Fruit fly (Drosophila melanogaster) whole organism, embryonic: Measurements from ENCODE around the gene CG14668.

Source experiments
- ATbp ChIP-seq: fragments of 200-800 bp; sonication (Bioruptor generic); optimal IDR thresholded peaks from 2 replicates; lab custom pipeline; 2017; ENCODE audit warnings: missing biosample characterization, mild to moderate bottlenecking, missing genetic modification characterization, missing genetic modification reagents
- Blimp-1 ChIP-seq: fragments of 200-800 bp; sonication (Bioruptor generic); optimal IDR thresholded peaks from 3 replicates; lab custom pipeline; 2018; ENCODE audit warnings: missing biosample characterization, missing genetic modification characterization, mild to moderate bottlenecking, moderate library complexity, missing genetic modification reagents
- CG11560 ChIP-seq: fragments of 200-800 bp; sonication (Bioruptor generic); IDR thresholded peaks from 3 replicates; pipeline ENCODE4 v1.3.6; 2022; ENCODE audit warnings: missing biosample characterization, missing genetic modification characterization
- CG11696 ChIP-seq: fragments of 200-800 bp; sonication (Bioruptor generic); IDR thresholded peaks from 2 replicates; pipeline ENCODE4 v1.3.6; 2022; ENCODE audit warnings: missing biosample characterization, missing genetic modification characterization
- CG12104 ChIP-seq: fragments of 200-800 bp; sonication (Bioruptor generic); optimal IDR thresholded peaks from 3 replicates; lab custom pipeline; 2016; ENCODE audit warnings: missing biosample characterization, missing genetic modification characterization
- CG12236 ChIP-seq: fragments of 200-800 bp; sonication (Bioruptor generic); optimal IDR thresholded peaks from 2 replicates; lab custom pipeline; 2016; ENCODE audit warnings: missing biosample characterization, missing genetic modification characterization
- CG12299 ChIP-seq: fragments of 200-800 bp; sonication (Bioruptor generic); optimal IDR thresholded peaks from 2 replicates; lab custom pipeline; 2018; ENCODE audit warnings: missing biosample characterization, mild to moderate bottlenecking, missing genetic modification characterization
- CG13775 ChIP-seq: fragments of 200-800 bp; sonication (Bioruptor generic); optimal IDR thresholded peaks from 3 replicates; lab custom pipeline; 2017; ENCODE audit warnings: missing biosample characterization, mild to moderate bottlenecking, missing genetic modification characterization
- CG14014 ChIP-seq: fragments of 200-800 bp; sonication (Bioruptor generic); IDR thresholded peaks from 2 replicates; pipeline ENCODE4 v1.3.6; 2022; ENCODE audit warnings: missing biosample characterization, missing genetic modification characterization
- CG14050 ChIP-seq: fragments of 200-800 bp; sonication (Bioruptor generic); IDR thresholded peaks from 3 replicates; pipeline ENCODE4 v1.3.6; 2022; ENCODE audit warnings: missing biosample characterization, missing genetic modification characterization
- CG14667 ChIP-seq: fragments of 200-800 bp; sonication (Bioruptor generic); IDR thresholded peaks from 2 replicates; pipeline ENCODE4 v1.3.6; 2022; ENCODE audit warnings: missing biosample characterization, missing genetic modification characterization
- CG1529 ChIP-seq: fragments of 200-800 bp; sonication (Bioruptor generic); optimal IDR thresholded peaks from 3 replicates; lab custom pipeline; 2018; ENCODE audit warnings: missing biosample characterization, missing genetic modification characterization
- CG17385 ChIP-seq: fragments of 200-800 bp; sonication (Bioruptor generic); optimal IDR thresholded peaks from 3 replicates; lab custom pipeline; 2018; ENCODE audit warnings: missing biosample characterization, mild to moderate bottlenecking, missing genetic modification characterization
- CG2116 ChIP-seq: fragments of 200-800 bp; sonication (Bioruptor generic); optimal IDR thresholded peaks from 3 replicates; lab custom pipeline; 2018; ENCODE audit warnings: missing biosample characterization, mild to moderate bottlenecking, missing genetic modification characterization
- CG31224 ChIP-seq: fragments of 200-800 bp; sonication (Bioruptor generic); IDR thresholded peaks from 2 replicates; pipeline ENCODE4 v1.3.6; 2022; ENCODE audit warnings: missing biosample characterization, missing genetic modification characterization
- CG31388 ChIP-seq: fragments of 200-800 bp; sonication (Bioruptor generic); optimal IDR thresholded peaks from 2 replicates; lab custom pipeline; 2016; ENCODE audit warnings: missing biosample characterization, missing genetic modification characterization
- CG3281 ChIP-seq: fragments of 200-800 bp; sonication (Bioruptor generic); optimal IDR thresholded peaks from 3 replicates; lab custom pipeline; 2017; ENCODE audit warnings: missing biosample characterization, mild to moderate bottlenecking, missing genetic modification characterization
- CG42726 ChIP-seq: fragments of 200-800 bp; sonication (Bioruptor generic); IDR thresholded peaks from 2 replicates; pipeline ENCODE4 v1.3.6; 2022; ENCODE audit warnings: missing biosample characterization, missing genetic modification characterization; ENCODE audit not compliant: partially characterized antibody
- CG4360 ChIP-seq: fragments of 200-800 bp; sonication (Bioruptor generic); IDR thresholded peaks from 2 replicates; pipeline ENCODE4 v1.3.6; 2022; ENCODE audit warnings: missing biosample characterization, missing genetic modification characterization
- CG5180 ChIP-seq: fragments of 200-800 bp; sonication (Bioruptor generic); optimal IDR thresholded peaks from 3 replicates; lab custom pipeline; 2017; ENCODE audit warnings: missing biosample characterization, missing genetic modification characterization, mild to moderate bottlenecking, moderate library complexity, missing genetic modification reagents
- CG5953 ChIP-seq: fragments of 200-800 bp; sonication (Bioruptor generic); IDR thresholded peaks from 2 replicates; pipeline ENCODE4 v1.3.6; 2022; ENCODE audit warnings: missing biosample characterization, missing genetic modification characterization
- CG6854 ChIP-seq: fragments of 200-800 bp; sonication (Bioruptor generic); optimal IDR thresholded peaks from 3 replicates; lab custom pipeline; 2017; ENCODE audit warnings: missing biosample characterization, mild to moderate bottlenecking, missing genetic modification characterization
- CG7372 ChIP-seq: fragments of 200-800 bp; sonication (Bioruptor generic); IDR thresholded peaks from 2 replicates; pipeline ENCODE4 v1.3.6; 2022; ENCODE audit warnings: missing biosample characterization, missing genetic modification characterization
- CG9609 ChIP-seq: fragments of 200-800 bp; sonication (Bioruptor generic); optimal IDR thresholded peaks from 3 replicates; lab custom pipeline; 2016; ENCODE audit warnings: missing biosample characterization, missing genetic modification characterization
- CG9876 ChIP-seq: fragments of 200-800 bp; sonication (Bioruptor generic); optimal IDR thresholded peaks from 2 replicates; lab custom pipeline; 2016; ENCODE audit warnings: missing biosample characterization, missing genetic modification characterization
- Camta ChIP-seq: fragments of 200-800 bp; sonication (Bioruptor generic); optimal IDR thresholded peaks from 2 replicates; lab custom pipeline; 2016; ENCODE audit warnings: missing biosample characterization, missing genetic modification characterization
- Chrac-16 ChIP-seq: fragments of 200-800 bp; sonication (Bioruptor generic); optimal IDR thresholded peaks from 3 replicates; lab custom pipeline; 2016; ENCODE audit warnings: missing biosample characterization, missing genetic modification characterization
- Doc2 ChIP-seq: fragments of 200-800 bp; sonication (Bioruptor generic); IDR thresholded peaks from 2 replicates; pipeline ENCODE4 v1.3.6; 2022; ENCODE audit warnings: missing biosample characterization, missing genetic modification characterization
- Doc3 ChIP-seq: fragments of 200-800 bp; sonication (Bioruptor generic); IDR thresholded peaks from 3 replicates; pipeline ENCODE4 v1.3.6; 2022; ENCODE audit warnings: missing biosample characterization, missing genetic modification characterization; ENCODE audit not compliant: partially characterized antibody
- E2f1 ChIP-seq: fragments of 200-800 bp; sonication (Bioruptor generic); IDR thresholded peaks from 2 replicates; pipeline ENCODE4 v1.3.6; 2022; ENCODE audit warnings: missing biosample characterization, missing genetic modification characterization
- Hand ChIP-seq: fragments of 200-800 bp; sonication (Bioruptor generic); optimal IDR thresholded peaks from 2 replicates; lab custom pipeline; 2017; ENCODE audit warnings: mild to moderate bottlenecking, missing biosample characterization, missing genetic modification reagents, missing genetic modification characterization
- Hr3 ChIP-seq: fragments of 200-800 bp; sonication (Bioruptor generic); optimal IDR thresholded peaks from 3 replicates; lab custom pipeline; 2016; ENCODE audit warnings: missing biosample characterization, missing genetic modification characterization
- Rfx ChIP-seq: fragments of 200-800 bp; sonication (Bioruptor generic); IDR thresholded peaks from 2 replicates; pipeline ENCODE4 v1.3.6; 2022; ENCODE audit warnings: missing biosample characterization, missing genetic modification characterization
- Sry-δ ChIP-seq: fragments of 200-800 bp; sonication (Bioruptor generic); optimal IDR thresholded peaks from 2 replicates; lab custom pipeline; 2016; ENCODE audit warnings: missing biosample characterization, missing genetic modification characterization
- Stat92E ChIP-seq, 3 experiments: fragments of >200 bp in 2 of 3; fragments of 200-800 bp in 1 of 3; sonication (Bioruptor generic) in 1 of 3; optimal IDR thresholded peaks; 2 replicates each; lab custom pipeline; 2017 to 2019; ENCODE audit warnings: missing biosample characterization in 3 of 3, missing genetic modification characterization in 3 of 3, mild to moderate bottlenecking in 1 of 3, moderate library complexity in 1 of 3
- Xbp1 ChIP-seq: fragments of 200-800 bp; sonication (Bioruptor generic); optimal IDR thresholded peaks from 3 replicates; lab custom pipeline; 2016; ENCODE audit warnings: missing biosample characterization, mild to moderate bottlenecking, missing genetic modification characterization
- bab2 ChIP-seq: fragments of 200-800 bp; sonication (Bioruptor generic); optimal IDR thresholded peaks from 2 replicates; lab custom pipeline; 2016; ENCODE audit warnings: missing biosample characterization, missing genetic modification characterization
- dan ChIP-seq: fragments of 200-800 bp; sonication (Bioruptor generic); IDR thresholded peaks from 2 replicates; pipeline ENCODE4 v1.3.6; 2022; ENCODE audit warnings: missing biosample characterization, missing genetic modification characterization
- gfzf ChIP-seq: fragments of 200-800 bp; sonication (Bioruptor generic); optimal IDR thresholded peaks from 2 replicates; lab custom pipeline; 2016; ENCODE audit warnings: missing biosample characterization, mild to moderate bottlenecking, missing genetic modification characterization, moderate library complexity
- jing ChIP-seq: fragments of 200-800 bp; sonication (Bioruptor generic); optimal IDR thresholded peaks from 2 replicates; lab custom pipeline; 2018; ENCODE audit warnings: missing biosample characterization, mild to moderate bottlenecking, missing genetic modification characterization
- lbe ChIP-seq: fragments of 200-800 bp; sonication (Bioruptor generic); optimal IDR thresholded peaks from 2 replicates; lab custom pipeline; 2016; ENCODE audit warnings: missing biosample characterization, mild to moderate bottlenecking, missing genetic modification characterization
- mam ChIP-seq: fragments of 200-800 bp; sonication (Bioruptor generic); optimal IDR thresholded peaks from 3 replicates; lab custom pipeline; 2016; ENCODE audit warnings: missing biosample characterization, missing genetic modification characterization
- odd ChIP-seq: fragments of 200-800 bp; sonication (Bioruptor generic); optimal IDR thresholded peaks from 2 replicates; lab custom pipeline; 2017; ENCODE audit warnings: missing biosample characterization, mild to moderate bottlenecking, missing genetic modification characterization
- p53 ChIP-seq: fragments of 200-800 bp; sonication (Bioruptor generic); optimal IDR thresholded peaks from 2 replicates; lab custom pipeline; 2016; ENCODE audit warnings: missing biosample characterization, missing genetic modification characterization
- peb ChIP-seq: fragments of 200-800 bp; sonication (Bioruptor generic); IDR thresholded peaks from 2 replicates; pipeline ENCODE4 v1.3.6; 2022; ENCODE audit warnings: missing biosample characterization, missing genetic modification characterization
- pros ChIP-seq: fragments of 200-800 bp; sonication (Bioruptor generic); optimal IDR thresholded peaks from 3 replicates; lab custom pipeline; 2019; ENCODE audit warnings: missing biosample characterization, mild to moderate bottlenecking, missing genetic modification characterization, moderate library complexity
- ro ChIP-seq: fragments of 200-800 bp; sonication (Bioruptor generic); IDR thresholded peaks from 2 replicates; pipeline ENCODE4 v1.3.6; 2022; ENCODE audit warnings: missing biosample characterization, missing genetic modification characterization
- seq ChIP-seq: fragments of 200-800 bp; sonication (Bioruptor generic); IDR thresholded peaks from 2 replicates; pipeline ENCODE4 v1.3.6; 2022; ENCODE audit warnings: missing biosample characterization, missing genetic modification characterization
- sqz ChIP-seq: fragments of 200-800 bp; sonication (Bioruptor generic); optimal IDR thresholded peaks from 3 replicates; lab custom pipeline; 2018; ENCODE audit warnings: missing biosample characterization, mild to moderate bottlenecking, missing genetic modification characterization
- ssp ChIP-seq: fragments of 200-800 bp; sonication (Bioruptor generic); IDR thresholded peaks from 2 replicates; pipeline ENCODE4 v1.3.6; 2022; ENCODE audit warnings: missing biosample characterization, missing genetic modification characterization
- sug ChIP-seq: fragments of 200-800 bp; optimal IDR thresholded peaks from 2 replicates; lab custom pipeline; 2019; ENCODE audit warnings: missing biosample characterization, mild to moderate bottlenecking, missing genetic modification characterization, moderate library complexity

The CG14668 gene

DNA sequence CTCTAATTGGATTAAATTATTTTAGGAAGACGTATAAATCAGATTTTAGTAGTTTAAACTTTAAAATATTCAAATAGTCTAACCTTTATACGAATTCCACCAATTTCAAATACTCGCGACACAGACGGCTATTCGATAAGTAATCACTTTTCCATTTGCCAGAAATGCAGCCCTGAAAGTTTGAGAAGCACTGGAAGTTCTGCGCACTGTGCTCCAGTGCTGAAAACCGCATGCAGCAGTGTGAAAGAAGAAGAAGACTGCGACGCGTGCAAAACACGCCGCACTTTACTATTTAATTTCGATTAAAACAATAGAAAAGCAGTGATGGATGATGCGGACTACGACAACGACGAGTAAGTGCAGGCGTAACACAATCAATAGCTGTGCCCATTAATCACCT lies 15.9 kb downstream of the CG14668 start, which contains the start of gene Polr2F (continued):
- TF ChIP-seq mam (GFP tag; lab: Kevin White, UChicago) (peak; percentile 97), CG9609 (GFP tag; lab: Kevin White, UChicago) (peak; percentile 92), peb (GFP tag; lab: Robert Waterston, UW) (0 out of 2 replicates have a peak, but pooled peaks have one; percentile 19), sug (tag; lab: Kevin White, UChicago) (peak; percentile 79), CG11560 (tag; lab: Robert Waterston, UW) (peak; percentile 100), Chrac-16 (GFP tag; lab: Kevin White, UChicago) (peak; percentile 87), Doc3 (GFP tag; lab: Robert Waterston, UW) (no peak), CG13775 (GFP tag; lab: Kevin White, UChicago) (peak; percentile 64), CG17385 (GFP tag; lab: Kevin White, UChicago) (peak; percentile 100), ssp (peak; percentile 67), CG42726 (GFP tag; lab: Robert Waterston, UW) (peak; percentile 55; the same call in 1 of the 2 replicates), CG1529 (peak; percentile 2), CG31224 (0 out of 2 replicates have a peak, but pooled peaks have one; percentile 26), E2f1 (GFP tag; lab: Robert Waterston, UW) (peak; percentile 60), CG11696 (GFP tag; lab: Robert Waterston, UW) (no peak), Camta (GFP tag; lab: Kevin White, UChicago) (peak; percentile 80), odd (GFP tag; lab: Kevin White, UChicago) (no peak), CG31388 (GFP tag; lab: Kevin White, UChicago) (peak; percentile 60), ATbp (peak; percentile 23), CG12299 (tag; lab: Kevin White, UChicago) (peak; percentile 44), CG12104 (peak; percentile 40), Stat92E (GFP tag; optimal IDR thresholded peaks at IDR 0.05; lab: Kevin White, UChicago) (peak in 1 of 3 experiments; percentile 74), Hand (peak; percentile 28), lbe (GFP tag; lab: Kevin White, UChicago) (peak; percentile 65), CG6854 (GFP tag; lab: Kevin White, UChicago) (peak; percentile 68), dan (GFP tag; lab: Robert Waterston, UW) (no peak), Xbp1 (GFP tag; lab: Kevin White, UChicago) (peak; percentile 93), sqz (GFP tag; lab: Kevin White, UChicago) (no peak), Sry-δ (GFP tag; lab: Kevin White, UChicago) (peak; percentile 75), pros (GFP tag; lab: Kevin White, UChicago) (no peak), CG4360 (GFP tag; lab: Robert Waterston, UW) (no peak), CG2116 (GFP tag; lab: Kevin White, UChicago) (peak; percentile 100), p53 (peak; percentile 80), jing (no peak), CG5953 (GFP tag; lab: Robert Waterston, UW) (peak; percentile 51; the same call in 1 of the 2 replicates), CG5180 (GFP tag; lab: Kevin White, UChicago) (no peak), ro (GFP tag; lab: Robert Waterston, UW) (no peak), Doc2 (no peak), CG3281 (peak; percentile 69), CG9876 (GFP tag; lab: Kevin White, UChicago) (peak; percentile 93), CG7372 (GFP tag; lab: Robert Waterston, UW) (peak; percentile 61; the same call in 1 of the 2 replicates), Hr3 (GFP tag; lab: Kevin White, UChicago) (peak; percentile 83), Blimp-1 (GFP tag; lab: Kevin White, UChicago) (peak; percentile 51), CG14667 (GFP tag; lab: Robert Waterston, UW) (peak; percentile 74), Rfx (peak; percentile 94), CG12236 (peak; percentile 42), CG14050 (GFP tag; lab: Robert Waterston, UW) (0 out of 3 replicates have a peak, but pooled peaks have one; percentile 38), CG14014 (GFP tag; lab: Robert Waterston, UW) (peak; percentile 83), seq (no peak), bab2 (GFP tag; lab: Kevin White, UChicago) (peak; percentile 90), gfzf (peak; percentile 58)
